Worm (Caenorhabditis elegans) whole organism, midembryonic: ENCODE measurements around the gene T05A8.6.

Source experiments
- T22C8.4 ChIP-seq: fragments of 200-800 bp; sonication (Bioruptor generic); IDR thresholded peaks from 2 replicates; pipeline ENCODE4 v1.3.6; 2022; ENCODE audit warnings: missing genetic modification characterization, missing compliant biosample characterization
- cog-1 ChIP-seq: sonication (generic microtip); optimal IDR thresholded peaks from 2 replicates; lab custom pipeline; 2016; ENCODE audit warnings: missing genetic modification characterization, missing compliant biosample characterization
- flt-1 ChIP-seq: fragments of 200-800 bp; sonication (Bioruptor generic); IDR thresholded peaks from 2 replicates; pipeline ENCODE4 v1.3.6; 2022; ENCODE audit warnings: missing genetic modification characterization, missing compliant biosample characterization
- klf-2 ChIP-seq: fragments of 200-800 bp; sonication (Bioruptor generic); conservative IDR thresholded peaks from 2 replicates; pipeline ENCODE4 v1.3.6; 2022; ENCODE audit warnings: missing genetic modification reagents, missing genetic modification characterization, missing compliant biosample characterization
- med-1 ChIP-seq: sonication (generic microtip); optimal IDR thresholded peaks from 2 replicates; lab custom pipeline; 2017; ENCODE audit warnings: missing genetic modification characterization, mild to moderate bottlenecking, missing compliant biosample characterization, antibody characterized with exemption, missing genetic modification reagents; ENCODE audit not compliant: insufficient read depth
- ref-1 ChIP-seq: fragments of 200-800 bp; sonication (Bioruptor generic); conservative IDR thresholded peaks from 2 replicates; pipeline ENCODE4 v1.3.6; 2022; ENCODE audit warnings: missing genetic modification reagents, missing genetic modification characterization, missing compliant biosample characterization
- tab-1 ChIP-seq: fragments of 200-800 bp; sonication (Bioruptor generic); IDR thresholded peaks from 2 replicates; pipeline ENCODE4 v1.3.6; 2022; ENCODE audit warnings: missing genetic modification characterization, missing compliant biosample characterization
- ztf-23 ChIP-seq: fragments of 200-800 bp; sonication (Bioruptor generic); IDR thresholded peaks from 2 replicates; pipeline ENCODE4 v1.3.6; 2022; ENCODE audit warnings: missing genetic modification reagents, missing genetic modification characterization, missing compliant biosample characterization
- ztf-29 ChIP-seq: fragments of 200-800 bp; sonication (Bioruptor generic); IDR thresholded peaks from 2 replicates; pipeline ENCODE4 v1.3.6; 2022; ENCODE audit warnings: missing genetic modification reagents, missing genetic modification characterization, missing compliant biosample characterization

The T05A8.6 gene

DNA sequence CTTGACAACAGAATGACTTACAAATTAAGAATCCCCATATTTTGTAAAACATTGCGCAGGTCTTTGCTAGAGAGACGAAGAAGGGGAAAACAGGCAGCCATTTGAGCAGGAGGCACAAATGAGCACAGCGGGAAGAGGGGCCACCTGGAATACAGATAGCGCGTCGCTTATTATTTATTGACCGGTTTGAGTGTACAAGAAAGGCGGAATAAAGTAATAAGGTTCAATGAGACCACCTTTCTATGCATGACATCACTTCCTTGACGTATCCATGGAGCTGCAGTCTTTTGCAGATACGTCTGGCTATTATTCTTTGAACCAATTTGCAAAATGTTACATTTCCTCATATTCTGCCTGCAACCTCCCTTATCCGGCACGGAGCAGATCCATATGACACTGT is 35.4 kb upstream of the T05A8.6 start, which contains the start of gene fbxb-111:
fbxb-111 (minus strand) TSS at position 101 of the 400 bp plus-strand sequence.
- no peak for TF ChIP-seq med-1
- TF ChIP-seq cog-1 (tag; lab: Kevin White, UChicago) = no peak
- no peak for TF ChIP-seq tab-1 (GFP tag; lab: Robert Waterston, UW)
- TF ChIP-seq T22C8.4 (GFP tag; lab: Robert Waterston, UW) = no peak

DNA sequence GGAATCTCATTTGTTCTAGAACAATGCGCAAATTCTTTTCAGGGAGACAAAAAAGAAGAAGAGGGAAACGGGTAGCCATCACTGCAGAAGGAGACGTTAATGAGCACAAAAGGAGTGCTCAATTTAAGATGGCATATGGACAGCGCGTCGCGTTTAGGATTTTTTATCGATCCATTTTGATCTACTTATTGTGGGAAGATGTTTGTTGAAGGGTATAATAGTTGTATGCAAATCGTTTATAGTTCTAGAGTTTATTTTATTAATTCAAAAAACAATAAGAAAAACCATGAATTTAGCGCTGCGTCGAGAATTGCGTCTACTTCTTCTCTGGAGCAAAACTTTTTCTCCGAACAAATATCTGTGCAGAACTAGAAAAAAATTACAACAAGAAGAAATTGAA is 34.0 kb upstream of the T05A8.6 start, which contains the start of gene sdz-9:
sdz-9 (minus strand) TSS at position 101 of the 400 bp plus-strand sequence.
- no peak for TF ChIP-seq klf-2 (GFP tag; lab: Robert Waterston, UW)
- no peak for TF ChIP-seq tab-1 (GFP tag; lab: Robert Waterston, UW)
- TF ChIP-seq med-1 = no peak
- no peak for TF ChIP-seq ref-1 (GFP tag; lab: Robert Waterston, UW)
- TF ChIP-seq cog-1 (tag; lab: Kevin White, UChicago) = no peak
- no peak for TF ChIP-seq ztf-23 (GFP tag; lab: Robert Waterston, UW)
- TF ChIP-seq ztf-29 (GFP tag; lab: Robert Waterston, UW) = no peak
- no peak for TF ChIP-seq flt-1
- no peak for TF ChIP-seq T22C8.4 (GFP tag; lab: Robert Waterston, UW)

DNA sequence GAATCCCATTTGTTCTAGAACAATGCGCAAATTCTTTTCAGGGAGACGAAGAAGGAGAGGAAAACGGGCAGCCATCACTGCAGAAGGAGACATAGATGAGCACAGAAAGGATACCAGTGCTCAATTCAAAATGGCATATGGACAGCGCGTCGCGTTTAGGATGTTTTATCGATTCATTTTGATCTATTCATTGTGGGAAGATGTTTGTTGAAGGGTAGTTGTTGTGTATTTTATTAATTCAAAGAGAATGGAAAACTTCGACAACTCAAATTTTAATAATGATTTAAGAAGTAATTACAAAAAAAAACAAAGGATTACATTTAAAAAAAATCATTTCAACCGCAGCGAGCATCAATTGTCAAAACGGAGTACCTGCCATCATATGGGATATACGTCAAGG is 32.6 kb upstream of the T05A8.6 start, which contains the start of gene sdz-10:
sdz-10 (minus strand) TSS at position 101 of the 400 bp plus-strand sequence.
- no peak for TF ChIP-seq ztf-23 (GFP tag; lab: Robert Waterston, UW)
- TF ChIP-seq tab-1 (GFP tag; lab: Robert Waterston, UW) = no peak
- no peak for TF ChIP-seq ztf-29 (GFP tag; lab: Robert Waterston, UW)
- no peak for TF ChIP-seq med-1
- TF ChIP-seq flt-1 = no peak
- no peak for TF ChIP-seq klf-2 (GFP tag; lab: Robert Waterston, UW)

DNA sequence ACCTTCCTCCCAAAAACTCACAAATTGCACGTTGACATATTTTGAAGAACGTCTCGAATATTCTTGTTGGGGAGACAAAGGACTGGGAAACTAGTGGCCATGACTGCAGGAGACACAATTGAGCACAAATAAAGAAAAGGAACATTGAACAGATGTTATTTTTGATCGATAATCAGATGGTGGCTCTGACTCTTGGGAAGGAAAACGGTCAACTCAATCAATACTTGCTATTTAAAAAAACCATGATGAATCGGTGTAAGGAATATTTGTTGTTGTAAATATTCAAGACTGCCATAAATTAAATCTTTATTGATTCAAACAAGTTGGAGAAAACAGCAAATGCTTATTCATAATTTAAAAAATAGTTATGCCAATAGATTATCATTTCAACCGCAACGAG is 31.3 kb upstream of the T05A8.6 start, which contains the start of gene fbxb-105:
fbxb-105 (minus strand) TSS at position 101 of the 400 bp plus-strand sequence.
- TF ChIP-seq cog-1 (tag; lab: Kevin White, UChicago) = no peak
- no peak for TF ChIP-seq T22C8.4 (GFP tag; lab: Robert Waterston, UW)
- TF ChIP-seq med-1 = no peak
- no peak for TF ChIP-seq ref-1 (GFP tag; lab: Robert Waterston, UW)

DNA sequence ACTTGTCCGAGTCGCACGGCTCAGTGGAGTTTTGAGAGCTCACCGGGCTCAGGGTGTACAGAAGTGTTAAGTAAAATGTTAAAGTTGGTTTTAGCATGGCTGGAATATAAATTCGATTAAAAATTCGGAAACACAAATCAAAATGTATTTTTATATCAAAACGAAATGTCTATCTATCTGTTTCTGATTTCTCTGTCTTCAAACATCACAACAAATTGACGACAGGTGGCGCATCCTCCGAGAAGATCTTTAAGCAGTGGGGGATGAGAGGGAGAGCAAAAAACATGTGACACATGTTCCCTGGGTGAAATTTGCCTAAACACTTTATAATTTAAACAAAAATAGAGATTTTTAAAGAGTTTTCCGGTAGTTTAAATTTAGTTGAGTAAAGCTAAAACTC is 29.5 kb upstream of the T05A8.6 start, which contains the start of gene F08D12.7:
F08D12.7 (minus strand) TSS at position 101 of the 400 bp plus-strand sequence.
- TF ChIP-seq ztf-29 (GFP tag; lab: Robert Waterston, UW) (no peak), ztf-23 (GFP tag; lab: Robert Waterston, UW) (no peak), tab-1 (GFP tag; lab: Robert Waterston, UW) (no peak), T22C8.4 (GFP tag; lab: Robert Waterston, UW) (no peak), klf-2 (GFP tag; lab: Robert Waterston, UW) (no peak), ref-1 (GFP tag; lab: Robert Waterston, UW) (no peak)

DNA sequence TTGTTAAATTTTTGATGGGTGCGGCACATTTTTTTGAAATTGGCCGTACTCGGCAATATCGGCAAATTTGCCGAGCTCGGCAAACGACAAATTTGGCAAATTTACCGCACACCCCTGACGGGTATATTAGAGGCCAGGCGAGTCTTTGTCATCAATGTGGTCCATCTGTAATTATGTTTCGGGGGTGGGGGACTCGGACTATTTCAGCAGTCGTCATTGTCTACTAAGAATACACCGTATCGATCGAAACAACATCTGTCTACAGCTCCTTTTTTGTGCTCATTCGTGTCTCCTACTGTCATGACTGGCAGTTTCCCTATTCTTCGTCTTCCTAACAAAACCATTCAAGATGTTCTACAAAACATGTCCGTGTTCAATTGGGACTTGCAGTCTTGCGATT is 26.8 kb upstream of the T05A8.6 start, which contains the start of gene F08D12.15:
F08D12.15 (plus strand) TSS at position 301 of the 400 bp plus-strand sequence.
- TF ChIP-seq klf-2 (GFP tag; lab: Robert Waterston, UW) (0 out of 2 replicates have a peak, but pooled peaks have one; percentile 5), flt-1 (no peak)

DNA sequence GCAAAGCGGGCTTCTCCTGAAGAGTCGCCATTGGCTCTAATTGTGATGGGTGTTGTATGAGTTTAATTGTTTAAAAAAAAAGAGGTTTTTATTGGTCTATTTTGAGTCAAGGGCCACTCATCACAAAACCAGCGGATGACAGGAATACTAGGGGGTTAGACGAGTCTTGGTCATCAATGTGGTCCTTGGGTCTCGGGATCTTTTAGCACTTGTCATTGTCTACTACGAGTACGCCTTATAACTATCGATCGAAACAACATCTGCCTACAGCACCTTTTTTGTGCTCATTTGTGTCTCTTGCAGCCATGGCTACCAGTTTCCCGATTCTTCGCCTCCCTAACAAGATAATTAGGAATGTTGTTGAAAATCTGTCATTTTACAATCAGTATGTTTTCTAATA is 25.1 kb upstream of the T05A8.6 start, which contains the start of gene fbxb-108:
fbxb-108 (plus strand) TSS at position 301 of the 400 bp plus-strand sequence.
- TF ChIP-seq flt-1 (no peak), tab-1 (GFP tag; lab: Robert Waterston, UW) (no peak)

DNA sequence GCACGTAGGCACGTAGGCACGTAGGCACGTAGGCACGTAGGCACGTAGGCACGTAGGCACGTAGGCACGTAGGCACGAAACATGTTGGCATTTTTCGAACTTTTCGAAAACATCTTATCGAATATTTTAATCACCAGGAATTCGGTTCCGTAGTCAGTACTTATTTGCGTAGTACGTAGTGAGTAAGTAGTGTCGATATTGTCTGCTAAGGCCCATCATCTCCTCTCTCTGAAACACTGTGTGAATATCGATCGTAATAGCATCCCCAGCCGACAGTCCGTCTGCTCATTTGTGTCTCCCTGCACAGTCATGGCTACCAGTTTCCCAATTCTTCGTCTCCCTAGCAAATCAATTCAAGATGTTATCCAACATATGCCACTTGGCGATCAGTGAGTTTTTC is 22.6 kb upstream of the T05A8.6 start, which contains the start of gene fbxb-106:
fbxb-106 (plus strand) TSS at position 301 of the 400 bp plus-strand sequence.
- TF ChIP-seq ztf-29 (GFP tag; lab: Robert Waterston, UW) = no peak
- TF ChIP-seq ref-1 (GFP tag; lab: Robert Waterston, UW) = no peak

DNA sequence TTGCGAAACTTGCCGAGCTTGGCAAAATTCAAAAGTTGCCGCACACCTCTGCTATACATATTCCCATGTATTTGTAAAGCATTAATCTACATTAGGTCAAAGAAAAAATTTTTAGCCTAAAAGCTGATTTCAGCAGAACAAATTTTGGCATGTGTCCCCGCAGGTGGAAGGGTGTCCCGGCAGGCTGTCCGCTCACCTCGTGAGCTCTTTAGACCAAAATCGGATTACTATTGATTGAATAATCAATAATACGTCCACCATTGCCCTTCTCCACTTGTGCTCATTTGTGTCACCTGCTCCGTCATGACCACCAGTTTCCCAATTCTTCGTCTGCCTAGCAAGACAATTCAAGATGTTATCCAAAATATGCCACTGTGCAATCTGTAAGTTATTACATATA is 19.0 kb upstream of the T05A8.6 start, which contains the start of gene fbxb-107:
fbxb-107 (plus strand) TSS at position 297 of the 400 bp plus-strand sequence.
- TF ChIP-seq T22C8.4 (GFP tag; lab: Robert Waterston, UW) = peak; percentile 18; the same call in 1 of the 2 replicates
- no peak for TF ChIP-seq ztf-23 (GFP tag; lab: Robert Waterston, UW)

DNA sequence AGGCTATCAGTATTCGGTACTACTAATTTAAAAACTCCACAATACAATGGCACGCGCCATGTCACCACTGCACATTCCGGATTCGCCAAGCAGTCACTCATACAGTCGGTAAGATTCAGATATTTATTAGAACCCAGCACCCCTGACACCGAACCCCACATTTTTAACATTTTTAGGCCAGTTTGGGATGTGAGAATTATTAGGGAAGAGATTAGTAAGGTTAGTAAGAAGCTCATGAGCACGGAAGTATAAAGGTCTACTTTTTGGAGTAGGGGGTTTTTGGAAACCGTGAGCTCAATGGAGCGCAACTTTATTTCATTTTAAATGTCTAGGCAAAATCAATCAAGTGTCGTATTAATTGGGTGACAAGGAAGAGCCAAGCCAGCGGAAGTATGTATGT is 18.4 kb upstream of the T05A8.6 start, which contains the start of gene F29A7.8:
F29A7.8 (minus strand) TSS at position 101 of the 400 bp plus-strand sequence.
- TF ChIP-seq tab-1 (GFP tag; lab: Robert Waterston, UW) = no peak

DNA sequence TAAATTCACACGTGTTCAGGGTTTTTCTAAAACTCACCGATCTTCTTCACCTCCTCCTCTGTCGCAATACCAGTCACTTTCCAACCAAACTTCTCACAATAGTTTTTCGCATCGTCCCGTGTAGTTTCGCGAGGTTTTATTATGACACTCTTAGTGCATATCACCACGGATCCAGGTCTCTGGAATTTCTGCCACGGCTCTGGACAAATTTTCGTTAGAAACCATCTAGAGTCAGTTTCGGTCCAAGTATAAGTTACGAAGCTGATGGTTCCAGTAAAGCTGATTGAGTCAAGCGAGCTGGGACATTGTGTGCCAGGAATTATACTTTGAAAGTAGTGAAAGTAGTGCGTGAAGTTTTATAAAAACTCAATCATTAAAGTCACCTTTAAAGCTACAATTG is 16.8 kb upstream of the T05A8.6 start:
- TF ChIP-seq ztf-29 (GFP tag; lab: Robert Waterston, UW) = no peak
- no peak for TF ChIP-seq klf-2 (GFP tag; lab: Robert Waterston, UW)
- TF ChIP-seq med-1 = no peak
- TF ChIP-seq flt-1 = no peak
- TF ChIP-seq ref-1 (GFP tag; lab: Robert Waterston, UW) = no peak
- no peak for TF ChIP-seq T22C8.4 (GFP tag; lab: Robert Waterston, UW)
- TF ChIP-seq ztf-23 (GFP tag; lab: Robert Waterston, UW) = no peak
- no peak for TF ChIP-seq cog-1 (tag; lab: Kevin White, UChicago)
- no peak for TF ChIP-seq tab-1 (GFP tag; lab: Robert Waterston, UW)
